Worm (Caenorhabditis elegans) whole organism, L1 larva: ENCODE measurements around the gene T13C2.2.

Experiments
- F16B12.6 ChIP-seq: fragments of 150-350 bp; optimal IDR thresholded peaks from 2 replicates; lab custom pipeline; 2014; ENCODE audit warnings: missing biosample characterization, missing genetic modification characterization
- Y116A8C.19 ChIP-seq: sonication (generic microtip); optimal IDR thresholded peaks from 2 replicates; lab custom pipeline; 2016; ENCODE audit warnings: missing compliant biosample characterization, missing genetic modification characterization, borderline replicate concordance
- alr-1 ChIP-seq: fragments of 200-800 bp; sonication (Bioruptor generic); optimal IDR thresholded peaks from 2 replicates; lab custom pipeline; 2018; ENCODE audit warnings: borderline replicate concordance, mild to moderate bottlenecking, missing genetic modification characterization, missing compliant biosample characterization
- aly-2 ChIP-seq: fragments of 150-350 bp; optimal IDR thresholded peaks from 2 replicates; lab custom pipeline; 2014; ENCODE audit warnings: missing biosample characterization, missing genetic modification characterization
- ama-1 ChIP-seq: fragments of 150-350 bp; optimal IDR thresholded peaks from 2 replicates; lab custom pipeline; 2014
- blmp-1 ChIP-seq: fragments of 150-350 bp; optimal IDR thresholded peaks from 2 replicates; lab custom pipeline; 2014; ENCODE audit warnings: missing biosample characterization, missing genetic modification characterization
- ceh-88 ChIP-seq: fragments of 200-800 bp; sonication (Bioruptor generic); IDR thresholded peaks from 2 replicates; pipeline ENCODE4 v1.3.6; 2022; ENCODE audit warnings: missing genetic modification characterization, missing compliant biosample characterization
- ceh-90 ChIP-seq: sonication (generic microtip); optimal IDR thresholded peaks from 2 replicates; lab custom pipeline; 2016; ENCODE audit warnings: missing genetic modification characterization, missing compliant biosample characterization
- dsc-1 ChIP-seq: sonication (generic microtip); optimal IDR thresholded peaks from 2 replicates; lab custom pipeline; 2016; ENCODE audit warnings: mild to moderate bottlenecking, missing genetic modification characterization, missing compliant biosample characterization
- efl-1 ChIP-seq, 4 experiments: fragments of 150-350 bp; optimal IDR thresholded peaks in 3 of 4; peaks in 1 of 4; 1 replicate in 1 of 4; 2 replicates in 3 of 4; lab custom pipeline; 2014; ENCODE audit warnings: missing biosample characterization in 2 of 4, missing genetic modification characterization in 2 of 4, missing genetic modification reagents in 2 of 4
- efl-3 ChIP-seq: fragments of 200-800 bp; sonication (Bioruptor generic); optimal IDR thresholded peaks from 2 replicates; lab custom pipeline; 2018; ENCODE audit warnings: mild to moderate bottlenecking, missing genetic modification characterization, missing compliant biosample characterization
- egl-13 ChIP-seq: sonication (generic microtip); optimal IDR thresholded peaks from 2 replicates; lab custom pipeline; 2016; ENCODE audit warnings: missing genotype, missing genetic modification reagents, missing genetic modification characterization, missing compliant biosample characterization
- elt-2 ChIP-seq: sonication (generic microtip); optimal IDR thresholded peaks from 2 replicates; lab custom pipeline; 2016; ENCODE audit warnings: missing genetic modification characterization, mild to moderate bottlenecking, inconsistent platforms, missing compliant biosample characterization, missing genetic modification reagents
- ets-5 ChIP-seq: fragments of 200-800 bp; sonication (Bioruptor generic); IDR thresholded peaks from 2 replicates; pipeline ENCODE4 v1.3.6; 2022; ENCODE audit warnings: missing genetic modification characterization, missing compliant biosample characterization
- fkh-10 ChIP-seq: sonication (generic microtip); optimal IDR thresholded peaks from 2 replicates; lab custom pipeline; 2017; ENCODE audit warnings: missing biosample characterization, missing genetic modification reagents, missing genetic modification characterization
- fkh-8 ChIP-seq: sonication (generic microtip); optimal IDR thresholded peaks from 2 replicates; lab custom pipeline; 2016; ENCODE audit warnings: mild to moderate bottlenecking, missing genetic modification characterization, missing compliant biosample characterization
- fos-1 ChIP-seq: fragments of 150-350 bp; optimal IDR thresholded peaks from 2 replicates; lab custom pipeline; 2014; ENCODE audit warnings: missing biosample characterization, missing genetic modification characterization
- grh-1 ChIP-seq: fragments of 200-800 bp; sonication (Bioruptor generic); IDR thresholded peaks from 2 replicates; pipeline ENCODE4 v1.3.6; 2022; ENCODE audit warnings: missing genetic modification reagents, missing genetic modification characterization, missing compliant biosample characterization
- hlh-17 ChIP-seq: fragments of 200-800 bp; sonication (Bioruptor generic); optimal IDR thresholded peaks from 2 replicates; lab custom pipeline; 2018; ENCODE audit warnings: missing genetic modification characterization, mild to moderate bottlenecking, missing compliant biosample characterization, moderate library complexity, borderline replicate concordance
- hpl-2 ChIP-seq: fragments of 150-350 bp; optimal IDR thresholded peaks from 2 replicates; lab custom pipeline; 2014; ENCODE audit warnings: missing biosample characterization, missing genetic modification reagents, missing genetic modification characterization
- irx-1 ChIP-seq: sonication (generic microtip); optimal IDR thresholded peaks from 2 replicates; lab custom pipeline; 2016; ENCODE audit warnings: missing genetic modification characterization, missing compliant biosample characterization
- isw-1 ChIP-seq: fragments of 200-800 bp; sonication (Bioruptor generic); IDR thresholded peaks from 2 replicates; pipeline ENCODE4 v1.3.6; 2022; ENCODE audit warnings: missing genetic modification characterization, missing compliant biosample characterization
- lin-13 ChIP-seq: fragments of 150-350 bp; optimal IDR thresholded peaks from 2 replicates; lab custom pipeline; 2014; ENCODE audit warnings: missing biosample characterization, missing genetic modification reagents, missing genetic modification characterization
- lin-15B ChIP-seq: fragments of 150-350 bp; sonication (generic microtip); optimal IDR thresholded peaks from 3 replicates; lab custom pipeline; 2014; ENCODE audit warnings: missing biosample characterization, missing genetic modification characterization
- lin-39 ChIP-seq: fragments of 150-350 bp; optimal IDR thresholded peaks from 2 replicates; lab custom pipeline; 2014; ENCODE audit warnings: missing biosample characterization, missing genetic modification reagents, missing genetic modification characterization
- lir-3 ChIP-seq: sonication (generic microtip); optimal IDR thresholded peaks from 2 replicates; lab custom pipeline; 2016; ENCODE audit warnings: mild to moderate bottlenecking, missing genetic modification characterization, moderate library complexity, missing compliant biosample characterization; ENCODE audit not compliant: poor library complexity
- mdl-1 ChIP-seq, 2 experiments: fragments of 150-350 bp; optimal IDR thresholded peaks; 2 replicates each; lab custom pipeline; 2014 to 2017; ENCODE audit warnings: missing biosample characterization in 2 of 2, missing genetic modification characterization in 2 of 2, inconsistent platforms in 1 of 2
- mef-2 ChIP-seq: fragments of 150-350 bp; optimal IDR thresholded peaks from 2 replicates; lab custom pipeline; 2014; ENCODE audit warnings: missing biosample characterization, missing genetic modification characterization
- mep-1 ChIP-seq: fragments of 150-350 bp; optimal IDR thresholded peaks from 2 replicates; lab custom pipeline; 2014; ENCODE audit warnings: missing biosample characterization, missing genetic modification characterization
- nhr-19 ChIP-seq: fragments of 200-800 bp; sonication (Bioruptor generic); conservative IDR thresholded peaks from 2 replicates; pipeline ENCODE4 v1.3.6; 2022; ENCODE audit warnings: missing genetic modification characterization, missing compliant biosample characterization
- nhr-237 ChIP-seq: fragments of 150-350 bp; optimal IDR thresholded peaks from 2 replicates; lab custom pipeline; 2014; ENCODE audit warnings: missing biosample characterization, missing genetic modification characterization
- nhr-28 ChIP-seq: fragments of 150-350 bp; optimal IDR thresholded peaks from 2 replicates; lab custom pipeline; 2014; ENCODE audit warnings: missing biosample characterization, missing genetic modification characterization
- nhr-71 ChIP-seq: sonication (generic microtip); optimal IDR thresholded peaks from 2 replicates; lab custom pipeline; 2016; ENCODE audit warnings: mild to moderate bottlenecking, missing genetic modification characterization, moderate library complexity, missing compliant biosample characterization
- nhr-77 ChIP-seq: fragments of 150-350 bp; optimal IDR thresholded peaks from 2 replicates; lab custom pipeline; 2014; ENCODE audit warnings: missing biosample characterization, missing genetic modification characterization
- nhr-84 ChIP-seq: sonication (generic microtip); optimal IDR thresholded peaks from 2 replicates; lab custom pipeline; 2017; ENCODE audit warnings: missing biosample characterization, missing genetic modification characterization
- nhr-85 ChIP-seq: sonication (generic microtip); peaks from one replicate; lab custom pipeline; 2016; ENCODE audit warnings: missing genetic modification characterization, inconsistent platforms, missing compliant biosample characterization
- pag-3 ChIP-seq: sonication (generic microtip); optimal IDR thresholded peaks from 2 replicates; lab custom pipeline; 2017; ENCODE audit warnings: missing genetic modification characterization, mild to moderate bottlenecking, missing compliant biosample characterization, antibody characterized with exemption, borderline replicate concordance; ENCODE audit not compliant: insufficient read depth
- pax-3 ChIP-seq: fragments of 200-800 bp; sonication (Bioruptor generic); optimal IDR thresholded peaks from 2 replicates; lab custom pipeline; 2018; ENCODE audit warnings: mild to moderate bottlenecking, missing genetic modification characterization, moderate library complexity, missing compliant biosample characterization
- rnt-1 ChIP-seq: sonication (generic microtip); optimal IDR thresholded peaks from 2 replicates; lab custom pipeline; 2016; ENCODE audit warnings: mild to moderate bottlenecking, missing genetic modification characterization, moderate library complexity, missing compliant biosample characterization
- skn-1 ChIP-seq: fragments of 150-350 bp; optimal IDR thresholded peaks from 2 replicates; lab custom pipeline; 2014; ENCODE audit warnings: missing biosample characterization, missing genetic modification characterization
- snpc-4 ChIP-seq: fragments of 150-350 bp; optimal IDR thresholded peaks from 2 replicates; lab custom pipeline; 2014; ENCODE audit warnings: missing biosample characterization, missing genetic modification characterization
- snu-23 ChIP-seq: sonication (generic microtip); optimal IDR thresholded peaks from 2 replicates; lab custom pipeline; 2016; ENCODE audit warnings: missing genetic modification characterization, missing compliant biosample characterization
- sox-4 ChIP-seq: sonication (generic microtip); optimal IDR thresholded peaks from 2 replicates; lab custom pipeline; 2016; ENCODE audit warnings: missing genetic modification characterization, missing compliant biosample characterization
- swsn-7 ChIP-seq: sonication (generic microtip); optimal IDR thresholded peaks from 2 replicates; lab custom pipeline; 2016; ENCODE audit warnings: missing genetic modification characterization, missing compliant biosample characterization
- tlp-1 ChIP-seq: fragments of 150-350 bp; optimal IDR thresholded peaks from 2 replicates; lab custom pipeline; 2014; ENCODE audit warnings: missing biosample characterization, missing genetic modification characterization
- unc-30 ChIP-seq: sonication (generic microtip); optimal IDR thresholded peaks from 2 replicates; lab custom pipeline; 2017; ENCODE audit warnings: missing biosample characterization, missing genetic modification characterization
- unc-86 ChIP-seq: sonication (generic microtip); optimal IDR thresholded peaks from 2 replicates; lab custom pipeline; 2016; ENCODE audit warnings: missing genetic modification characterization, missing compliant biosample characterization
- xbp-1 ChIP-seq: sonication (generic microtip); optimal IDR thresholded peaks from 2 replicates; lab custom pipeline; 2016; ENCODE audit warnings: missing genetic modification characterization, missing compliant biosample characterization
- zag-1 ChIP-seq: fragments of 150-350 bp; optimal IDR thresholded peaks from 2 replicates; lab custom pipeline; 2014; ENCODE audit warnings: missing biosample characterization, missing genetic modification characterization
- zip-4 ChIP-seq: fragments of 200-800 bp; sonication (Bioruptor generic); optimal IDR thresholded peaks from 2 replicates; lab custom pipeline; 2018; ENCODE audit warnings: mild to moderate bottlenecking, missing genetic modification characterization, moderate library complexity, missing compliant biosample characterization

The T13C2.2 gene

ce11 chrII:6838270-6838878 lies 46.4 kb downstream of the T13C2.2 start (continued):
- TF ChIP-seq nhr-71 = peak; percentile 15

- TF ChIP-seq nhr-71 (peak; percentile 79), nhr-84 (tag; lab: Kevin White, UChicago) (no peak), fkh-8 (tag; lab: Kevin White, UChicago) (no peak), skn-1 (tag; lab: Kevin White, UChicago) (no peak), alr-1 (tag; lab: Kevin White, UChicago) (no peak), mdl-1 (tag; optimal IDR thresholded peaks at IDR 0.05; lab: Kevin White, UChicago) (peak in 1 of 2 experiments; percentile 47), efl-3 (no peak), rnt-1 (peak; percentile 67), nhr-85 (tag; lab: Kevin White, UChicago) (peak; percentile 93), snu-23 (GFP tag; lab: Kevin White, UChicago) (peak; percentile 74), isw-1 (GFP tag; lab: Robert Waterston, UW) (no peak), egl-13 (tag; lab: Kevin White, UChicago) (peak; percentile 82), hpl-2 (GFP tag; lab: Kevin White, UChicago) (no peak), nhr-28 (tag; lab: Kevin White, UChicago) (no peak), blmp-1 (tag; lab: Kevin White, UChicago) (peak; percentile 49), snpc-4 (tag; lab: Kevin White, UChicago) (no peak), lin-13 (GFP tag; lab: Kevin White, UChicago) (peak; percentile 9), dsc-1 (tag; lab: Kevin White, UChicago) (peak; percentile 70), fkh-10 (GFP tag; lab: Kevin White, UChicago) (no peak), zag-1 (tag; lab: Kevin White, UChicago) (no peak), nhr-77 (peak; percentile 1), pag-3 (tag; lab: Kevin White, UChicago) (no peak), pax-3 (no peak), F16B12.6 (tag; lab: Kevin White, UChicago) (no peak), xbp-1 (peak; percentile 43), efl-1 (optimal IDR thresholded peaks at IDR 0.05; lab: Kevin White, UChicago) (peak; percentile 19 to 35), efl-1 (GFP tag; optimal IDR thresholded peaks at IDR 0.05 in 1 of 2; lab: Kevin White, UChicago) (peak in 1 of 2 experiments; percentile 83), nhr-19 (GFP tag; lab: Robert Waterston, UW) (no peak; the same call in 1 of the 2 replicates), sox-4 (tag; lab: Kevin White, UChicago) (no peak), fos-1 (tag; lab: Kevin White, UChicago) (no peak), lin-15B (tag; lab: Kevin White, UChicago) (no peak), unc-86 (tag; lab: Kevin White, UChicago) (peak; percentile 15), zip-4 (no peak), tlp-1 (tag; lab: Kevin White, UChicago) (no peak), lir-3 (no peak), nhr-237 (no peak), Y116A8C.19 (tag; lab: Kevin White, UChicago) (no peak), mef-2 (peak; percentile 31), grh-1 (GFP tag; lab: Robert Waterston, UW) (no peak), lin-39 (tag; lab: Kevin White, UChicago) (no peak), ceh-88 (GFP tag; lab: Robert Waterston, UW) (no peak; the same call in 1 of the 2 replicates), hlh-17 (GFP tag; lab: Kevin White, UChicago) (no peak), ceh-90 (no peak), unc-30 (tag; lab: Kevin White, UChicago) (no peak), aly-2 (tag; lab: Kevin White, UChicago) (no peak), irx-1 (tag; lab: Kevin White, UChicago) (peak; percentile 68), swsn-7 (peak; percentile 41), ama-1 (lab: Kevin White, UChicago) (no peak), elt-2 (no peak), ets-5 (GFP tag; lab: Robert Waterston, UW) (no peak), mep-1 (peak; percentile 24)
Measured at ce11 chrII:6838977-6839376, 47.0 kb downstream of the T13C2.2 start.
